Fruit fly (Drosophila melanogaster) whole organism, adult: ENCODE measurements around the gene wor.

Experiments
- CG5204 ChIP-seq: fragments of 200-800 bp; sonication (Bioruptor generic); optimal IDR thresholded peaks from 2 replicates; lab custom pipeline; 2016; ENCODE audit warnings: missing biosample characterization, missing genetic modification characterization
- CG7045 ChIP-seq: fragments of 200-800 bp; sonication (Bioruptor generic); optimal IDR thresholded peaks from 2 replicates; lab custom pipeline; 2017; ENCODE audit warnings: missing biosample characterization, mild to moderate bottlenecking, missing genetic modification characterization
- kay ChIP-seq: fragments of 200-800 bp; sonication (Bioruptor generic); peaks from one replicate; lab custom pipeline; 2016; ENCODE audit warnings: missing biosample characterization, missing genetic modification characterization, borderline replicate concordance
- pad ChIP-seq: fragments of 200-800 bp; sonication (Bioruptor generic); optimal IDR thresholded peaks from 3 replicates; lab custom pipeline; 2017; ENCODE audit warnings: missing biosample characterization, missing genetic modification characterization, mild to moderate bottlenecking, moderate library complexity, missing genetic modification reagents

DNA sequence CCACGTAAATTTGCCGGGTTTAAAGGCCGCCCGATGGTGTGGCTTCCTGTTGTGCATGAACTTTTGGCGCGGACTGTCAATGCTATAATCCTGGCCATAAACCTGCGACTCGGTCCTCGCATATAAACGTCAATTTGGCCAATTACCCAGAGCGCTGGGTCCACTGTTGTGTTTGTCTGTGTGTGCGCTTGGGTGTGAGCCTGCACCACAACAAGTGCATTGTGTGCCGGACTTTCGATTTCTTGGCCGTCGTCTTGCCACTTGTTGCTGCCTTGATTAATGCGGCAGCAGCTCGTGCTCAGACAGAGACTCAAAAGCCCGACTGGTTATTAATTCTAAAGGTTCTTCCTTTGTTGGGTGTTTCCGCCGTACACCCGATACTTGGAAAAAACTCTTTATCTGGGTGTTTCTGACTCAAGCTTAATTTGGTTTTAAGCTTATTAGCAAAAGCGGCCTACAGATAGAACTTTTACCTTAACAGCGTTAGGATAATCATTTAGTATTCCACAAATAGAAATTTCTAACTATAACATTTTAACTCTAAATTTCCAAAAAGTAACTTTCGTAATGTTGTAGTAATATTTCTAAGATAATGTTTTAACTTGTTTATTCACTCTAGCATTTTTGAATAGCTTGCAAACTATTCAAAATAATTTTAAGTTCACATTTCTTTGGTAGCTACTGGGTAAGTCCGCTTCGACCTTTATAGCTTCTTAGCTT, 37.3 kb downstream of the wor start:
- TF ChIP-seq kay (GFP tag; lab: Kevin White, UChicago) (no peak), CG5204 (GFP tag; lab: Kevin White, UChicago) (no peak), pad (GFP tag; lab: Kevin White, UChicago) (no peak), CG7045 (GFP tag; lab: Kevin White, UChicago) (no peak)
